In the genomic region with DNA sequence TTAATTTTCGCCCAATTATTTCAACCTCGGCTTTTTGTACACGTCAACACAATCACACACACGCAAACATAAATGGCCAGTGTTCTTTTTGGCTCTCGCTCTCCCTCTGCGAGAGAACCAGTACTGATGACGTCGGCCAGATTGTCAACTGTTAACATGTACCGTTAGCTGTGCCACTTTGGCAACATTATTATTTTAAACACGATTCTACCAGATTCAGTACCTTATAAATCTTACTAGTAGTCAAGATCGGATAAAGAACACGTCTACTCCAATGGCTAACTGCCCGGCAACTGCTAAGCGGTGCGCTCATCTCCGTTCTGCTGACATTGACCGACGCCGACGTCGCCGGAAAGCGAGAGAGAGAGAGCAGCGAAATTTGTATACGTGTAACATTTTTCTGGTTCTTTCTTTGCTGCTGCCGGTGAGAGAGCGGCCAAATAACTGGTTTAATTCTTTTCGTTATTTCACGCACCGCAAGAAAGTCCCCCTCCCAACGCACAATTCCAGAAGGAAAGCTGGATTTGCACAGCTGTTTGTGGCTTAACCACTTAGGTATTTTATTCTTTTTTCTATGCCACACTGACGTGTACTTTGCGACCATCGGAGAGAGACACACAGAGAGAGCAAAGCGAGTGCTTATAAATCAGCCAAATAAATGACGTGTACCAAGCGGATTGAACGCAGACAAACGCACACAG, we compare ENCODE assay signal across 1 fruit fly cellular context.
TF ChIP-seq lines count a peak whose summit lies in the region.

No protein-coding gene starts in this region.

TF ChIP-seq in whole organism, embryonic, 481 proteins besides CTCF, POLR2A, EP300 and RAD21 (continued from another document and continues in another):
- TF ChIP-seq toy (GFP tag; IDR thresholded peaks at IDR 0.05; lab: Robert Waterston, UW) (no peak), usp (GFP tag; optimal IDR thresholded peaks at IDR 0.05; lab: Kevin White, UChicago) (no peak), CrebB (tag; optimal IDR thresholded peaks at IDR 0.05; lab: Kevin White, UChicago) (no peak), br (optimal IDR thresholded peaks at IDR 0.05; lab: Kevin White, UChicago) (no peak), slbo (GFP tag; IDR thresholded peaks at IDR 0.05; lab: Robert Waterston, UW) (no peak), CG4820 (GFP tag; optimal IDR thresholded peaks at IDR 0.05; lab: Kevin White, UChicago) (no peak), gcm (GFP tag; optimal IDR thresholded peaks at IDR 0.05; lab: Kevin White, UChicago) (no peak), pita (GFP tag; optimal IDR thresholded peaks at IDR 0.05; lab: Kevin White, UChicago) (no peak), CG12071 (GFP tag; optimal IDR thresholded peaks at IDR 0.05; lab: Kevin White, UChicago) (no peak), CoRest (tag; optimal IDR thresholded peaks at IDR 0.05; lab: Kevin White, UChicago) (no peak), Lpt (GFP tag; optimal IDR thresholded peaks at IDR 0.05; lab: Kevin White, UChicago) (no peak), Mes4 (GFP tag; optimal IDR thresholded peaks at IDR 0.05; lab: Kevin White, UChicago) (no peak), tin (GFP tag; optimal IDR thresholded peaks at IDR 0.05; lab: Kevin White, UChicago) (no peak), D (optimal IDR thresholded peaks at IDR 0.05; lab: Kevin White, UChicago) (no peak), D (GFP tag; optimal IDR thresholded peaks at IDR 0.05; lab: Kevin White, UChicago) (no peak), pnt (GFP tag; optimal IDR thresholded peaks at IDR 0.05; lab: Kevin White, UChicago) (no peak), Pdp1 (GFP tag; optimal IDR thresholded peaks at IDR 0.05; lab: Kevin White, UChicago) (peak in 1 of 2 experiments; percentile 4), abd-A (tag; optimal IDR thresholded peaks at IDR 0.05; lab: Kevin White, UChicago) (peak; percentile 75), Hr78 (GFP tag; optimal IDR thresholded peaks at IDR 0.05; lab: Kevin White, UChicago) (no peak), cg (GFP tag; optimal IDR thresholded peaks at IDR 0.05; lab: Kevin White, UChicago) (peak; percentile 9), klu (GFP tag; IDR thresholded peaks at IDR 0.05; lab: Robert Waterston, UW) (no peak), CG6791 (GFP tag; IDR thresholded peaks at IDR 0.05; lab: Robert Waterston, UW; ENCODE audit: partially characterized antibody) (no peak), CG18011 (GFP tag; optimal IDR thresholded peaks at IDR 0.05; lab: Kevin White, UChicago) (no peak), stwl (tag; optimal IDR thresholded peaks at IDR 0.05; lab: Kevin White, UChicago) (no peak), CG1233 (GFP tag; optimal IDR thresholded peaks at IDR 0.05; lab: Kevin White, UChicago) (no peak), CHES-1-like (GFP tag; optimal IDR thresholded peaks at IDR 0.05; lab: Kevin White, UChicago) (no peak), dimm (GFP tag; IDR thresholded peaks at IDR 0.05; lab: Robert Waterston, UW) (no peak), onecut (GFP tag; IDR thresholded peaks at IDR 0.05; lab: Robert Waterston, UW) (no peak), CG12769 (tag; optimal IDR thresholded peaks at IDR 0.05; lab: Kevin White, UChicago) (peak; percentile 13), Scr (GFP tag; IDR thresholded peaks at IDR 0.05; lab: Robert Waterston, UW; ENCODE audit: partially characterized antibody) (no peak), Dll (GFP tag; IDR thresholded peaks at IDR 0.05; lab: Robert Waterston, UW; ENCODE audit: partially characterized antibody) (no peak), CG32767 (GFP tag; IDR thresholded peaks at IDR 0.05; lab: Robert Waterston, UW) (0 out of 2 replicates have a peak, but pooled peaks have one; percentile 11), ATbp (GFP tag; optimal IDR thresholded peaks at IDR 0.05; lab: Kevin White, UChicago) (no peak), CG15269 (tag; optimal IDR thresholded peaks at IDR 0.05; lab: Kevin White, UChicago) (no peak), sd (tag; optimal IDR thresholded peaks at IDR 0.05; lab: Kevin White, UChicago) (peak; percentile 23), fu2 (GFP tag; optimal IDR thresholded peaks at IDR 0.05; lab: Kevin White, UChicago) (no peak), Neu2 (GFP tag; optimal IDR thresholded peaks at IDR 0.05; lab: Kevin White, UChicago; ENCODE audit: borderline replicate concordance) (no peak), gce (GFP tag; IDR thresholded peaks at IDR 0.05; lab: Robert Waterston, UW) (no peak), CG12219 (GFP tag; optimal IDR thresholded peaks at IDR 0.05; lab: Kevin White, UChicago) (no peak), fd102C (GFP tag; optimal IDR thresholded peaks at IDR 0.05; lab: Kevin White, UChicago) (no peak), NC2β (GFP tag; optimal IDR thresholded peaks at IDR 0.05; lab: Kevin White, UChicago) (no peak), CG7271 (tag; optimal IDR thresholded peaks at IDR 0.05; lab: Kevin White, UChicago) (no peak), ap (GFP tag; IDR thresholded peaks at IDR 0.05; lab: Robert Waterston, UW) (no peak), CG15514 (GFP tag; optimal IDR thresholded peaks at IDR 0.05; lab: Kevin White, UChicago) (peak; percentile 35), HLH4C (GFP tag; IDR thresholded peaks at IDR 0.05; lab: Robert Waterston, UW; ENCODE audit: partially characterized antibody) (no peak), chm (GFP tag; IDR thresholded peaks at IDR 0.05; lab: Robert Waterston, UW) (no peak), CG1832 (GFP tag; optimal IDR thresholded peaks at IDR 0.05; lab: Kevin White, UChicago) (no peak), CG32772 (GFP tag; IDR thresholded peaks at IDR 0.05; lab: Robert Waterston, UW) (no peak), CG13775 (GFP tag; optimal IDR thresholded peaks at IDR 0.05; lab: Kevin White, UChicago) (no peak), PHDP (tag; optimal IDR thresholded peaks at IDR 0.05; lab: Kevin White, UChicago) (no peak), gcm2 (GFP tag; optimal IDR thresholded peaks at IDR 0.05; lab: Kevin White, UChicago) (no peak), CG9727 (GFP tag; optimal IDR thresholded peaks at IDR 0.05; lab: Kevin White, UChicago) (no peak), CG17829 (tag; optimal IDR thresholded peaks at IDR 0.05; lab: Kevin White, UChicago) (no peak), HmgZ (tag; optimal IDR thresholded peaks at IDR 0.05; lab: Kevin White, UChicago) (no peak), fd96Cb (tag; optimal IDR thresholded peaks at IDR 0.05; lab: Kevin White, UChicago) (no peak), exex (tag; optimal IDR thresholded peaks at IDR 0.05; lab: Kevin White, UChicago) (no peak), CG10209 (GFP tag; optimal IDR thresholded peaks at IDR 0.05; lab: Kevin White, UChicago) (no peak), Hmx (GFP tag; optimal IDR thresholded peaks at IDR 0.05; lab: Kevin White, UChicago) (no peak), CG31224 (GFP tag; IDR thresholded peaks at IDR 0.05; lab: Robert Waterston, UW) (no peak), ase (GFP tag; IDR thresholded peaks at IDR 0.05; lab: Robert Waterston, UW) (no peak), CG7556 (GFP tag; optimal IDR thresholded peaks at IDR 0.05; lab: Kevin White, UChicago) (no peak), NFAT (GFP tag; IDR thresholded peaks at IDR 0.05; lab: Robert Waterston, UW) (no peak), CG17186 (GFP tag; optimal IDR thresholded peaks at IDR 0.05; lab: Kevin White, UChicago) (no peak), nom (GFP tag; optimal IDR thresholded peaks at IDR 0.05; lab: Kevin White, UChicago) (peak; percentile 61), BtbVII (GFP tag; optimal IDR thresholded peaks at IDR 0.05; lab: Kevin White, UChicago) (no peak), CG7786 (GFP tag; optimal IDR thresholded peaks at IDR 0.05; lab: Kevin White, UChicago) (no peak), Doc3 (GFP tag; IDR thresholded peaks at IDR 0.05; lab: Robert Waterston, UW; ENCODE audit: partially characterized antibody) (no peak), tap (tag; optimal IDR thresholded peaks at IDR 0.05; lab: Kevin White, UChicago) (no peak), Ada2b (GFP tag; IDR thresholded peaks at IDR 0.05; lab: Robert Waterston, UW) (no peak), CG16863 (GFP tag; optimal IDR thresholded peaks at IDR 0.05; lab: Kevin White, UChicago) (no peak), CG6254 (GFP tag; optimal IDR thresholded peaks at IDR 0.05; lab: Kevin White, UChicago) (no peak), Nf-YB (GFP tag; optimal IDR thresholded peaks at IDR 0.05; lab: Kevin White, UChicago) (peak; percentile 71), Sox100B (GFP tag; optimal IDR thresholded peaks at IDR 0.05; lab: Kevin White, UChicago) (no peak), Abd-B (GFP tag; optimal IDR thresholded peaks at IDR 0.05; lab: Kevin White, UChicago) (no peak), Hey (tag; optimal IDR thresholded peaks at IDR 0.05; lab: Kevin White, UChicago) (no peak), kay (GFP tag; optimal IDR thresholded peaks at IDR 0.05; lab: Kevin White, UChicago) (no peak), CG17359 (tag; optimal IDR thresholded peaks at IDR 0.05; lab: Kevin White, UChicago) (peak; percentile 5), Xbp1 (GFP tag; optimal IDR thresholded peaks at IDR 0.05; lab: Kevin White, UChicago) (peak; percentile 98), Atf-2 (GFP tag; optimal IDR thresholded peaks at IDR 0.05; lab: Kevin White, UChicago) (no peak), tgo (GFP tag; IDR thresholded peaks at IDR 0.05; lab: Robert Waterston, UW) (no peak), CG18619 (GFP tag; optimal IDR thresholded peaks at IDR 0.05; lab: Kevin White, UChicago) (no peak), Ssrp (tag; optimal IDR thresholded peaks at IDR 0.05; lab: Kevin White, UChicago) (peak; percentile 2), gfzf (GFP tag; optimal IDR thresholded peaks at IDR 0.05; lab: Kevin White, UChicago) (peak; percentile 17), caup (GFP tag; optimal IDR thresholded peaks at IDR 0.05; lab: Kevin White, UChicago; ENCODE audit: severe bottlenecking) (no peak), Dek (tag; optimal IDR thresholded peaks at IDR 0.05; lab: Kevin White, UChicago) (no peak), CG14014 (GFP tag; IDR thresholded peaks at IDR 0.05; lab: Robert Waterston, UW) (no peak), slou (GFP tag; optimal IDR thresholded peaks at IDR 0.05; lab: Kevin White, UChicago) (no peak), CG6654 (GFP tag; optimal IDR thresholded peaks at IDR 0.05; lab: Kevin White, UChicago) (no peak), ranshi (GFP tag; IDR thresholded peaks at IDR 0.05; lab: Robert Waterston, UW) (no peak), pho (GFP tag; optimal IDR thresholded peaks at IDR 0.05; lab: Kevin White, UChicago) (no peak), E2f1 (GFP tag; IDR thresholded peaks at IDR 0.05; lab: Robert Waterston, UW) (no peak), zen (tag; optimal IDR thresholded peaks at IDR 0.05; lab: Kevin White, UChicago) (no peak), zfh1 (GFP tag; IDR thresholded peaks at IDR 0.05; lab: Robert Waterston, UW) (no peak), ash1 (GFP tag; optimal IDR thresholded peaks at IDR 0.05; lab: Kevin White, UChicago) (no peak), Tbp (GFP tag; optimal IDR thresholded peaks at IDR 0.05; lab: Kevin White, UChicago) (no peak), CG11247 (GFP tag; IDR thresholded peaks at IDR 0.05; lab: Robert Waterston, UW) (no peak), CG2712 (tag; optimal IDR thresholded peaks at IDR 0.05; lab: Kevin White, UChicago) (no peak), CG11398 (GFP tag; optimal IDR thresholded peaks at IDR 0.05; lab: Kevin White, UChicago) (no peak), CG6765 (GFP tag; optimal IDR thresholded peaks at IDR 0.05; lab: Kevin White, UChicago) (no peak), H15 (GFP tag; IDR thresholded peaks at IDR 0.05; lab: Robert Waterston, UW) (no peak), Dip2 (GFP tag; IDR thresholded peaks at IDR 0.05; lab: Robert Waterston, UW) (no peak), ham (GFP tag; IDR thresholded peaks at IDR 0.05; lab: Robert Waterston, UW) (no peak), CG43689 (GFP tag; IDR thresholded peaks at IDR 0.05; lab: Robert Waterston, UW) (no peak), CG6272 (GFP tag; IDR thresholded peaks at IDR 0.05; lab: Robert Waterston, UW) (no peak), row (GFP tag; IDR thresholded peaks at IDR 0.05; lab: Robert Waterston, UW) (no peak), bbx (GFP tag; IDR thresholded peaks at IDR 0.05; lab: Robert Waterston, UW; ENCODE audit: partially characterized antibody) (no peak), CG42726 (GFP tag; IDR thresholded peaks at IDR 0.05; lab: Robert Waterston, UW; ENCODE audit: partially characterized antibody) (no peak), CG9817 (tag; optimal IDR thresholded peaks at IDR 0.05; lab: Kevin White, UChicago) (no peak), Trl (optimal IDR thresholded peaks at IDR 0.05; lab: Kevin White, UChicago) (peak; percentile 71 to 87), Trl (GFP tag; optimal IDR thresholded peaks at IDR 0.05; lab: Kevin White, UChicago) (peak; percentile 51), CG6175 (GFP tag; IDR thresholded peaks at IDR 0.05; lab: Robert Waterston, UW) (peak; percentile 9; the same call in 1 of the 3 replicates), CG10959 (GFP tag; IDR thresholded peaks at IDR 0.05; lab: Robert Waterston, UW) (no peak), emc (GFP tag; optimal IDR thresholded peaks at IDR 0.05; lab: Kevin White, UChicago) (no peak), CG8359 (GFP tag; optimal IDR thresholded peaks at IDR 0.05; lab: Kevin White, UChicago; ENCODE audit: borderline replicate concordance) (no peak), lola (GFP tag; optimal IDR thresholded peaks at IDR 0.05; lab: Kevin White, UChicago) (no peak), Blimp-1 (GFP tag; optimal IDR thresholded peaks at IDR 0.05; lab: Kevin White, UChicago) (no peak), Mrtf (GFP tag; IDR thresholded peaks at IDR 0.05; lab: Robert Waterston, UW) (no peak), CG17568 (GFP tag; optimal IDR thresholded peaks at IDR 0.05; lab: Kevin White, UChicago) (no peak), Optix (GFP tag; IDR thresholded peaks at IDR 0.05; lab: Robert Waterston, UW) (no peak), CG33213 (GFP tag; optimal IDR thresholded peaks at IDR 0.05; lab: Kevin White, UChicago) (no peak), chinmo (GFP tag; IDR thresholded peaks at IDR 0.05; lab: Robert Waterston, UW; ENCODE audit: partially characterized antibody) (0 out of 4 replicates have a peak, but pooled peaks have one; percentile 53), CG10462 (GFP tag; optimal IDR thresholded peaks at IDR 0.05; lab: Kevin White, UChicago) (no peak), ind (GFP tag; optimal IDR thresholded peaks at IDR 0.05; lab: Kevin White, UChicago) (no peak), Chrac-16 (GFP tag; optimal IDR thresholded peaks at IDR 0.05; lab: Kevin White, UChicago) (no peak), CG3995 (GFP tag; optimal IDR thresholded peaks at IDR 0.05; lab: Kevin White, UChicago) (no peak), Myb (GFP tag; optimal IDR thresholded peaks at IDR 0.05; lab: Kevin White, UChicago) (no peak), MESR4 (GFP tag; optimal IDR thresholded peaks at IDR 0.05; lab: Kevin White, UChicago) (peak; percentile 1), pzg (GFP tag; optimal IDR thresholded peaks at IDR 0.05; lab: Kevin White, UChicago) (peak; percentile 12), CG11504 (tag; optimal IDR thresholded peaks at IDR 0.05; lab: Kevin White, UChicago) (no peak)
